Worm (Caenorhabditis elegans) whole organism, dauer: ENCODE results near the gene C17G10.7.

Source experiments
- unc-62 ChIP-seq: sonication (generic microtip); optimal IDR thresholded peaks from 2 replicates; lab custom pipeline; 2017; ENCODE audit warnings: missing biosample characterization, missing genetic modification reagents, missing genetic modification characterization

The C17G10.7 gene

ce11 chrII:5619298-5619697 is 11.6 kb upstream of the C17G10.7 start, which contains the start of gene dhs-6:
Gene dhs-6, minus strand, starts transcription at chrII:5619319.
- TF ChIP-seq unc-62 (GFP tag; lab: Kevin White, UChicago): no peak

- TF ChIP-seq unc-62 (GFP tag; lab: Kevin White, UChicago): no peak
Measured at ce11 chrII:5605538-5605945, 2.1 kb downstream of the C17G10.7 start.

ce11 chrII:5604441-5604840 is 3.2 kb downstream of the C17G10.7 start:
- no peak for TF ChIP-seq unc-62 (GFP tag; lab: Kevin White, UChicago)

ce11 chrII:5603194-5603593 is 4.5 kb downstream of the C17G10.7 start, which contains the start of gene C17G10.6:
Gene C17G10.6, minus strand, starts transcription at chrII:5603294.
- no peak for TF ChIP-seq unc-62 (GFP tag; lab: Kevin White, UChicago)

- TF ChIP-seq unc-62 (GFP tag; lab: Kevin White, UChicago): no peak
Measured at ce11 chrII:5599326-5600044, 8.2 kb downstream of the C17G10.7 start, which contains the start of gene C17G10.10. Gene C17G10.10, minus strand, starts transcription at chrII:5599376.

ce11 chrII:5596247-5596646 is 11.4 kb downstream of the C17G10.7 start, which contains the start of gene C17G10.1:
Gene C17G10.1, plus strand, starts transcription at chrII:5596547.
- TF ChIP-seq unc-62 (GFP tag; lab: Kevin White, UChicago): no peak

- TF ChIP-seq unc-62 (GFP tag; lab: Kevin White, UChicago): no peak
Measured at ce11 chrII:5594210-5594764, 13.4 kb downstream of the C17G10.7 start, which contains the start of gene ttc-4. Gene ttc-4, plus strand, starts transcription at chrII:5594714.

ce11 chrII:5593377-5593932 is 14.2 kb downstream of the C17G10.7 start, which contains the start of gene cdc-14:
Gene cdc-14, minus strand, starts transcription at chrII:5593427.
- no peak for TF ChIP-seq unc-62 (GFP tag; lab: Kevin White, UChicago)

- TF ChIP-seq unc-62 (GFP tag; lab: Kevin White, UChicago): no peak
Measured at ce11 chrII:5592857-5593256, 14.8 kb downstream of the C17G10.7 start.

- no peak for TF ChIP-seq unc-62 (GFP tag; lab: Kevin White, UChicago)
Measured at ce11 chrII:5591558-5591957, 16.1 kb downstream of the C17G10.7 start.

- TF ChIP-seq unc-62 (GFP tag; lab: Kevin White, UChicago): no peak
Measured at ce11 chrII:5589690-5590089, 18.0 kb downstream of the C17G10.7 start, which contains the start of gene C17G10.13. Gene C17G10.13, minus strand, starts transcription at chrII:5589790.

ce11 chrII:5587794-5588193 is 19.9 kb downstream of the C17G10.7 start:
- TF ChIP-seq unc-62 (GFP tag; lab: Kevin White, UChicago): no peak

- TF ChIP-seq unc-62 (GFP tag; lab: Kevin White, UChicago): no peak
Measured at ce11 chrII:5585788-5586187, 21.9 kb downstream of the C17G10.7 start, which contains the start of gene lys-8. Gene lys-8, plus strand, starts transcription at chrII:5586178.

ce11 chrII:5582309-5582708 is 25.3 kb downstream of the C17G10.7 start, which contains the start of gene T25E4.2:
Gene T25E4.2, minus strand, starts transcription at chrII:5582409.
- no peak for TF ChIP-seq unc-62 (GFP tag; lab: Kevin White, UChicago)

ce11 chrII:5579236-5579635 is 28.4 kb downstream of the C17G10.7 start:
- no peak for TF ChIP-seq unc-62 (GFP tag; lab: Kevin White, UChicago)

ce11 chrII:5578714-5579113 is 28.9 kb downstream of the C17G10.7 start:
- no peak for TF ChIP-seq unc-62 (GFP tag; lab: Kevin White, UChicago)
